Fruit fly (Drosophila melanogaster) whole organism, embryonic: ENCODE data around the gene alpha-Spec.
A peak's percentile ranks its signal among the peaks of the same experiment; 100 is the strongest.

ENCODE experiments used
- CG12769 ChIP-seq: fragments of 200-800 bp; sonication (Bioruptor generic); optimal IDR thresholded peaks from 2 replicates; lab custom pipeline; 2019; ENCODE audit warnings: missing biosample characterization, mild to moderate bottlenecking, missing genetic modification characterization, moderate library complexity
- CG17186 ChIP-seq: fragments of 200-800 bp; sonication (Bioruptor generic); optimal IDR thresholded peaks from 3 replicates; lab custom pipeline; 2017; ENCODE audit warnings: missing biosample characterization, missing genetic modification reagents, missing genetic modification characterization
- CG17912 ChIP-seq: fragments of 200-800 bp; sonication (Bioruptor generic); optimal IDR thresholded peaks from 2 replicates; lab custom pipeline; 2018; ENCODE audit warnings: missing biosample characterization, mild to moderate bottlenecking, missing genetic modification characterization
- CG32767 ChIP-seq: fragments of 200-800 bp; sonication (Bioruptor generic); IDR thresholded peaks from 2 replicates; pipeline ENCODE4 v1.3.6; 2022; ENCODE audit warnings: missing biosample characterization, missing genetic modification characterization
- CG6654 ChIP-seq: fragments of 200-800 bp; sonication (Bioruptor generic); optimal IDR thresholded peaks from 2 replicates; lab custom pipeline; 2017; ENCODE audit warnings: missing biosample characterization, mild to moderate bottlenecking, missing genetic modification characterization
- CG8388 ChIP-seq: fragments of 200-800 bp; sonication (Bioruptor generic); optimal IDR thresholded peaks from 2 replicates; lab custom pipeline; 2019; ENCODE audit warnings: missing biosample characterization, mild to moderate bottlenecking, missing genetic modification characterization, moderate library complexity
- Tbp ChIP-seq: fragments of >200 bp; optimal IDR thresholded peaks from 2 replicates; lab custom pipeline; 2018; ENCODE audit warnings: missing biosample characterization, missing genetic modification characterization
- bsh ChIP-seq, 2 experiments: fragments of 200-800 bp; sonication (Bioruptor generic); optimal IDR thresholded peaks; 2 replicates each; lab custom pipeline; 2017 to 2018; ENCODE audit warnings: mild to moderate bottlenecking in 2 of 2, missing biosample characterization in 2 of 2, missing genetic modification characterization in 2 of 2, moderate library complexity in 1 of 2
- exex ChIP-seq: fragments of 200-800 bp; sonication (Bioruptor generic); optimal IDR thresholded peaks from 4 replicates; lab custom pipeline; 2018; ENCODE audit warnings: missing biosample characterization, mild to moderate bottlenecking, missing genetic modification characterization, moderate library complexity
- h ChIP-seq: fragments of >200 bp; optimal IDR thresholded peaks from 2 replicates; lab custom pipeline; 2017
- sima ChIP-seq: fragments of 200-800 bp; sonication (Bioruptor generic); optimal IDR thresholded peaks from 2 replicates; lab custom pipeline; 2016; ENCODE audit warnings: missing biosample characterization, missing genetic modification characterization
- slp2 ChIP-seq: fragments of 200-800 bp; sonication (Bioruptor generic); optimal IDR thresholded peaks from 2 replicates; lab custom pipeline; 2016; ENCODE audit warnings: missing biosample characterization, missing genetic modification characterization

dm6 chr3L:1756143-1756542 lies 39.0 kb downstream of the alpha-Spec start, which contains the start of gene CG8001:
- no peak for TF ChIP-seq CG17912 (GFP tag; lab: Kevin White, UChicago)
- TF ChIP-seq CG32767 (GFP tag; lab: Robert Waterston, UW): no peak
- TF ChIP-seq bsh (GFP tag; optimal IDR thresholded peaks at IDR 0.05; lab: Kevin White, UChicago): no peak
- no peak for TF ChIP-seq sima (GFP tag; lab: Kevin White, UChicago)
- no peak for TF ChIP-seq CG8388
- TF ChIP-seq h: no peak
- TF ChIP-seq slp2 (GFP tag; lab: Kevin White, UChicago): no peak
- no peak for TF ChIP-seq exex (tag; lab: Kevin White, UChicago)
- no peak for TF ChIP-seq CG12769 (tag; lab: Kevin White, UChicago)
- peak; percentile 57 for TF ChIP-seq CG17186 (GFP tag; lab: Kevin White, UChicago)
- no peak for TF ChIP-seq Tbp
- TF ChIP-seq CG6654 (GFP tag; lab: Kevin White, UChicago): no peak
